4 worm cellular contexts compared by ENCODE assay signal in genomic region chrX:10766123-10766622, ce11.
A peak's percentile ranks its signal among the peaks of the same experiment; 100 is the strongest.
TF ChIP-seq lines count a peak whose summit lies in the region.

No protein-coding gene starts in this region.

TF ChIP-seq in whole organism, L2 larva, 48 proteins besides CTCF, POLR2A, EP300 and RAD21 (continued from another document):
- TF ChIP-seq egl-27 (tag; optimal IDR thresholded peaks at IDR 0.05; lab: Kevin White, UChicago) (peak; percentile 99), lin-39 (tag; optimal IDR thresholded peaks at IDR 0.05; lab: Kevin White, UChicago) (peak; percentile 85), nhr-10 (tag; optimal IDR thresholded peaks at IDR 0.05; lab: Kevin White, UChicago) (peak; percentile 83), F13H6.1 (tag; optimal IDR thresholded peaks at IDR 0.05; lab: Kevin White, UChicago) (peak; percentile 100), dmd-4 (tag; optimal IDR thresholded peaks at IDR 0.05; lab: Kevin White, UChicago) (no peak), unc-55 (GFP tag; optimal IDR thresholded peaks at IDR 0.05; lab: Kevin White, UChicago) (peak; percentile 93), nhr-21 (tag; optimal IDR thresholded peaks at IDR 0.05; lab: Kevin White, UChicago) (peak; percentile 97), blmp-1 (tag; optimal IDR thresholded peaks at IDR 0.05; lab: Kevin White, UChicago; ENCODE audit: insufficient read depth) (peak; percentile 98), nhr-6 (tag; optimal IDR thresholded peaks at IDR 0.05; lab: Kevin White, UChicago) (peak; percentile 98), mbf-1 (tag; optimal IDR thresholded peaks at IDR 0.05; lab: Kevin White, UChicago) (no peak), ZK546.5 (tag; optimal IDR thresholded peaks at IDR 0.05; lab: Kevin White, UChicago) (peak; percentile 19), nhr-12 (tag; optimal IDR thresholded peaks at IDR 0.05; lab: Kevin White, UChicago) (peak; percentile 44), sma-9 (GFP tag; optimal IDR thresholded peaks at IDR 0.05; lab: Kevin White, UChicago) (peak; percentile 100), sma-9 (tag; optimal IDR thresholded peaks at IDR 0.05; lab: Kevin White, UChicago) (no peak), lin-11 (tag; optimal IDR thresholded peaks at IDR 0.05; lab: Kevin White, UChicago) (peak; percentile 95), zag-1 (tag; optimal IDR thresholded peaks at IDR 0.05; lab: Kevin White, UChicago) (peak; percentile 95), lin-13 (GFP tag; optimal IDR thresholded peaks at IDR 0.05; lab: Kevin White, UChicago) (peak; percentile 89), nhr-23 (tag; optimal IDR thresholded peaks at IDR 0.05; lab: Kevin White, UChicago) (no peak), skn-1 (tag; optimal IDR thresholded peaks at IDR 0.05; lab: Kevin White, UChicago) (no peak), Y55F3AM.14 (GFP tag; optimal IDR thresholded peaks at IDR 0.05; lab: Kevin White, UChicago) (peak; percentile 89), nhr-11 (tag; optimal IDR thresholded peaks at IDR 0.05; lab: Kevin White, UChicago) (no peak), lsy-2 (tag; optimal IDR thresholded peaks at IDR 0.05; lab: Kevin White, UChicago) (peak; percentile 62 to 94), ztf-1 (GFP tag; conservative IDR thresholded peaks at IDR 0.05; lab: Robert Waterston, UW) (no peak), nhr-25 (tag; optimal IDR thresholded peaks at IDR 0.05; lab: Kevin White, UChicago) (peak; percentile 95), sma-3 (GFP tag; optimal IDR thresholded peaks at IDR 0.05; lab: Kevin White, UChicago) (peak; percentile 98), C34F6.9 (tag; optimal IDR thresholded peaks at IDR 0.05; lab: Kevin White, UChicago) (peak; percentile 98)

TF ChIP-seq in whole organism, L4 larva, 104 proteins besides CTCF, POLR2A, EP300 and RAD21 (continued from another document and continues in another):
- TF ChIP-seq nhr-25 (tag; optimal IDR thresholded peaks at IDR 0.05; lab: Kevin White, UChicago; ENCODE audit: borderline replicate concordance, insufficient read depth), result peak; percentile 87
- TF ChIP-seq gei-8 (GFP tag; optimal IDR thresholded peaks at IDR 0.05; lab: Kevin White, UChicago), result peak; percentile 92
- TF ChIP-seq lin-29 (GFP tag; IDR thresholded peaks at IDR 0.05; lab: Robert Waterston, UW), result 0 out of 2 replicates have a peak, but pooled peaks have one; percentile 17
- peak; percentile 90 for TF ChIP-seq hmg-1.1 (GFP tag; IDR thresholded peaks at IDR 0.05; lab: Robert Waterston, UW)
- peak; percentile 83 for TF ChIP-seq set-16 (GFP tag; IDR thresholded peaks at IDR 0.05; lab: Robert Waterston, UW)
- TF ChIP-seq nhr-28 (tag; optimal IDR thresholded peaks at IDR 0.05; lab: Kevin White, UChicago), result peak; percentile 90
- no peak for TF ChIP-seq Y5F2A.4 (GFP tag; optimal IDR thresholded peaks at IDR 0.05; lab: Kevin White, UChicago)
- no peak for TF ChIP-seq ZK546.5 (tag; optimal IDR thresholded peaks at IDR 0.05; lab: Kevin White, UChicago)
- TF ChIP-seq rbr-2 (tag; optimal IDR thresholded peaks at IDR 0.05; lab: Kevin White, UChicago), result peak; percentile 95
- TF ChIP-seq attf-4 (tag; optimal IDR thresholded peaks at IDR 0.05; lab: Kevin White, UChicago), result peak; percentile 64
- peak; percentile 76 for TF ChIP-seq mxl-2 (GFP tag; conservative IDR thresholded peaks at IDR 0.05; lab: Robert Waterston, UW)
- TF ChIP-seq lin-13 (GFP tag; optimal IDR thresholded peaks at IDR 0.05; lab: Kevin White, UChicago), result peak; percentile 73
- TF ChIP-seq ceh-28 (tag; optimal IDR thresholded peaks at IDR 0.05; lab: Kevin White, UChicago), result peak; percentile 62
- peak; percentile 95 for TF ChIP-seq ctbp-1 (GFP tag; IDR thresholded peaks at IDR 0.05; lab: Robert Waterston, UW)
- TF ChIP-seq nhr-102 (tag; optimal IDR thresholded peaks at IDR 0.05; lab: Kevin White, UChicago), result peak; percentile 92
- no peak for TF ChIP-seq lin-39 (tag; optimal IDR thresholded peaks at IDR 0.05; lab: Kevin White, UChicago)
- peak in 1 of 2 experiments; percentile 100 for TF ChIP-seq unc-62 (GFP tag; optimal IDR thresholded peaks at IDR 0.05 in 1 of 2; lab: Kevin White, UChicago)
- peak; percentile 29 for TF ChIP-seq unc-62 (tag; optimal IDR thresholded peaks at IDR 0.05; lab: Kevin White, UChicago)
- peak; percentile 74 for TF ChIP-seq T20F7.1 (GFP tag; optimal IDR thresholded peaks at IDR 0.05; lab: Kevin White, UChicago)
- TF ChIP-seq tra-1 (GFP tag; IDR thresholded peaks at IDR 0.05; lab: Robert Waterston, UW), result peak; percentile 85
- no peak for TF ChIP-seq F49E8.2 (tag; optimal IDR thresholded peaks at IDR 0.05; lab: Kevin White, UChicago; ENCODE audit: borderline replicate concordance)
- peak; percentile 24 for TF ChIP-seq pqm-1 (tag; optimal IDR thresholded peaks at IDR 0.05; lab: Kevin White, UChicago)
- peak; percentile 60 for TF ChIP-seq lin-38 (GFP tag; IDR thresholded peaks at IDR 0.05; lab: Robert Waterston, UW)
- no peak for TF ChIP-seq lir-3 (tag; optimal IDR thresholded peaks at IDR 0.05; lab: Kevin White, UChicago)
- TF ChIP-seq mep-1 (tag; optimal IDR thresholded peaks at IDR 0.05; lab: Kevin White, UChicago), result peak; percentile 95
- TF ChIP-seq Y48G9A.11 (GFP tag; IDR thresholded peaks at IDR 0.05; lab: Robert Waterston, UW), result no peak
- peak; percentile 90 for TF ChIP-seq egl-27 (tag; optimal IDR thresholded peaks at IDR 0.05; lab: Kevin White, UChicago)
- TF ChIP-seq ces-1 (GFP tag; optimal IDR thresholded peaks at IDR 0.05; lab: Kevin White, UChicago), result peak; percentile 87
- peak; percentile 73 for TF ChIP-seq nhr-10 (tag; optimal IDR thresholded peaks at IDR 0.05; lab: Kevin White, UChicago)
- TF ChIP-seq nhr-76 (tag; optimal IDR thresholded peaks at IDR 0.05; lab: Kevin White, UChicago), result peak; percentile 49
- no peak for TF ChIP-seq F44E2.7 (GFP tag; IDR thresholded peaks at IDR 0.05; lab: Robert Waterston, UW)
- TF ChIP-seq F37D6.2 (tag; optimal IDR thresholded peaks at IDR 0.05; lab: Kevin White, UChicago), result peak; percentile 88
- TF ChIP-seq arid-1 (GFP tag; conservative IDR thresholded peaks at IDR 0.05; lab: Robert Waterston, UW), result peak; percentile 35; the same call in 1 of the 2 replicates
- peak; percentile 51 for TF ChIP-seq mes-2 (tag; optimal IDR thresholded peaks at IDR 0.05; lab: Kevin White, UChicago; ENCODE audit: poor library complexity, severe bottlenecking)
- TF ChIP-seq nhr-42 (GFP tag; IDR thresholded peaks at IDR 0.05; lab: Robert Waterston, UW), result peak; percentile 66; the same call in 1 of the 2 replicates

TF ChIP-seq in whole organism, late embryonic, 69 proteins besides CTCF, POLR2A, EP300 and RAD21 (continued from another document and continues in another):
- TF ChIP-seq hlh-30 (tag; optimal IDR thresholded peaks at IDR 0.05; lab: Kevin White, UChicago; ENCODE audit: insufficient read depth), result peak; percentile 92
- TF ChIP-seq unc-86 (tag; optimal IDR thresholded peaks at IDR 0.05; lab: Kevin White, UChicago), result peak; percentile 25
- TF ChIP-seq ahr-1 (tag; optimal IDR thresholded peaks at IDR 0.05; lab: Kevin White, UChicago), result no peak
- peak; percentile 15 for TF ChIP-seq madf-2 (tag; optimal IDR thresholded peaks at IDR 0.05; lab: Kevin White, UChicago)
- TF ChIP-seq pqm-1 (tag; optimal IDR thresholded peaks at IDR 0.05; lab: Kevin White, UChicago), result peak; percentile 40
- peak; percentile 81 for TF ChIP-seq ceh-14 (tag; optimal IDR thresholded peaks at IDR 0.05; lab: Kevin White, UChicago)
- no peak for TF ChIP-seq mec-3 (tag; optimal IDR thresholded peaks at IDR 0.05; lab: Kevin White, UChicago; ENCODE audit: borderline replicate concordance)
- peak; percentile 58 for TF ChIP-seq sox-2 (GFP tag; IDR thresholded peaks at IDR 0.05; lab: Robert Waterston, UW)
- peak; percentile 76 for TF ChIP-seq ceh-22 (tag; optimal IDR thresholded peaks at IDR 0.05; lab: Kevin White, UChicago)
- TF ChIP-seq hlh-15 (tag; optimal IDR thresholded peaks at IDR 0.05; lab: Kevin White, UChicago), result no peak
- TF ChIP-seq pha-2 (tag; optimal IDR thresholded peaks at IDR 0.05; lab: Kevin White, UChicago), result peak; percentile 38
- peak; percentile 96 for TF ChIP-seq nfya-1 (tag; optimal IDR thresholded peaks at IDR 0.05; lab: Kevin White, UChicago)
- no peak for TF ChIP-seq ama-1 (optimal IDR thresholded peaks at IDR 0.05; lab: Kevin White, UChicago)
- peak; percentile 82 for TF ChIP-seq ceh-2 (tag; optimal IDR thresholded peaks at IDR 0.05; lab: Kevin White, UChicago)
- no peak for TF ChIP-seq nhr-232 (tag; optimal IDR thresholded peaks at IDR 0.05; lab: Kevin White, UChicago)
- peak; percentile 14 for TF ChIP-seq ztf-16 (tag; optimal IDR thresholded peaks at IDR 0.05; lab: Kevin White, UChicago)
- TF ChIP-seq dve-1 (tag; optimal IDR thresholded peaks at IDR 0.05; lab: Kevin White, UChicago), result peak; percentile 77
- no peak for TF ChIP-seq unc-3 (GFP tag; conservative IDR thresholded peaks at IDR 0.05; lab: Robert Waterston, UW)
- peak; percentile 57 for TF ChIP-seq unc-3 (tag; optimal IDR thresholded peaks at IDR 0.05; lab: Kevin White, UChicago)
- TF ChIP-seq pag-3 (tag; optimal IDR thresholded peaks at IDR 0.05; lab: Kevin White, UChicago; ENCODE audit: borderline replicate concordance), result no peak
- peak; percentile 51 for TF ChIP-seq pat-9 (tag; optimal IDR thresholded peaks at IDR 0.05; lab: Kevin White, UChicago)
- TF ChIP-seq che-1 (tag; optimal IDR thresholded peaks at IDR 0.05; lab: Kevin White, UChicago), result no peak
- peak; percentile 54 for TF ChIP-seq elt-2 (tag; optimal IDR thresholded peaks at IDR 0.05; lab: Kevin White, UChicago)
- TF ChIP-seq nhr-11 (tag; optimal IDR thresholded peaks at IDR 0.05; lab: Kevin White, UChicago), result no peak
- no peak for TF ChIP-seq zip-5 (tag; optimal IDR thresholded peaks at IDR 0.05; lab: Kevin White, UChicago)
- no peak for TF ChIP-seq ttx-3 (tag; optimal IDR thresholded peaks at IDR 0.05; lab: Kevin White, UChicago)
- TF ChIP-seq odd-2 (tag; optimal IDR thresholded peaks at IDR 0.05; lab: Kevin White, UChicago), result no peak
- peak; percentile 95 for TF ChIP-seq F13H6.1 (tag; optimal IDR thresholded peaks at IDR 0.05; lab: Kevin White, UChicago)
- no peak for TF ChIP-seq gmeb-2 (tag; optimal IDR thresholded peaks at IDR 0.05; lab: Kevin White, UChicago)
- peak; percentile 97 for TF ChIP-seq ceh-34 (tag; optimal IDR thresholded peaks at IDR 0.05; lab: Kevin White, UChicago)
- TF ChIP-seq ceh-19 (GFP tag; optimal IDR thresholded peaks at IDR 0.05; lab: Kevin White, UChicago), result peak; percentile 81
- no peak for TF ChIP-seq C38D4.7 (GFP tag; optimal IDR thresholded peaks at IDR 0.05; lab: Kevin White, UChicago)
- TF ChIP-seq Y22D7AL.16 (tag; optimal IDR thresholded peaks at IDR 0.05; lab: Kevin White, UChicago), result no peak
- peak; percentile 85 for TF ChIP-seq sdc-2 (tag; optimal IDR thresholded peaks at IDR 0.05; lab: Kevin White, UChicago)
- peak; percentile 39 for TF ChIP-seq tbx-7 (tag; optimal IDR thresholded peaks at IDR 0.05; lab: Kevin White, UChicago)
- no peak for TF ChIP-seq hlh-13 (GFP tag; optimal IDR thresholded peaks at IDR 0.05; lab: Kevin White, UChicago)
- TF ChIP-seq ets-4 (tag; optimal IDR thresholded peaks at IDR 0.05; lab: Kevin White, UChicago), result peak; percentile 58
- peak; percentile 55 for TF ChIP-seq fax-1 (tag; optimal IDR thresholded peaks at IDR 0.05; lab: Kevin White, UChicago)
- peak; percentile 92 for TF ChIP-seq rnt-1 (tag; optimal IDR thresholded peaks at IDR 0.05; lab: Kevin White, UChicago)

TF ChIP-seq in whole organism, mixed stage, embryonic, 35 proteins besides CTCF, POLR2A, EP300 and RAD21 (continued from another document):
- TF ChIP-seq lin-13 (tag; optimal IDR thresholded peaks at IDR 0.05; lab: Kevin White, UChicago), result no peak
- TF ChIP-seq ztf-11 (tag; optimal IDR thresholded peaks at IDR 0.05; lab: Kevin White, UChicago), result peak; percentile 76
- no peak for TF ChIP-seq unc-39 (tag; optimal IDR thresholded peaks at IDR 0.05; lab: Kevin White, UChicago)
- TF ChIP-seq blmp-1 (tag; optimal IDR thresholded peaks at IDR 0.05; lab: Kevin White, UChicago), result peak; percentile 68
- TF ChIP-seq sptf-1 (tag; optimal IDR thresholded peaks at IDR 0.05; lab: Kevin White, UChicago), result peak; percentile 4
TF ChIP-seq in whole organism, mixed stage, embryonic: peak in this region for 23.
